Fruit fly (Drosophila melanogaster): ENCODE results near the gene CCAP.

The CCAP gene

DNA sequence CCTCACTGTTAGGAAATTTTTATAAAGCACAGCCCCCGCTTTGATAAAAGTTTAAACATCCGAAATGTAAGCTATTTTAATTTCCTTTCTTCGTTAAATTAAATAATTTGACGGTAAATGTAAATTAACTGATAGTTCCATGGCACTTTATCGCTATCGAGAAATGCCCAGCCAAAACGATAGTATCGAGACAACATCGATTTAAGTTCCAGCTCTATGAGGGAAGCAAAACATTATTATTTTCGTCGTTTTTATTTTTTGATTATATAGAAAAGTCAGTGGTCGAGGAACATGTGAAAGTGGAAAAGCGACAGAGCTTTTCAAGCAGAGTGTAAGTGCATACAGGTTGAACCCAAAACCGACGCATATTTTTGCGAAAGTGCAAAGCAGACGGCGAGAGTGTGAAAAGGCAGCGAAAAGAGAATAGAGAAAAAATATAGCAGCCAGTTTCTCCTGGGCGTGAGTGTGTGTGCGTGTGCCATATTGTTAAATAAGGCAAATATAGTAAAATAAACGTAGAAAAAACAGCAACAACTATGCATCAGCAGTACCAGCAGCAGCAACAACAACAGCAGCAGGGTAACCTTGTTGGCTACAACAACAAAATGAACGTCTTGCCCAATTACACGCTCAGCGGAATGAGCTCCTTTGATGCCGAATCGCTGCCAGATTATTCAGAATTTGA, 25.0 kb upstream of the CCAP start, which contains the start of gene CG45049:
TSS of gene CG45049 (plus strand) at position 197 of the 685 bp plus-strand sequence.
- TF ChIP-seq EcR (GFP tag; optimal IDR thresholded peaks at IDR 0.05) (no peak), Ets98B (GFP tag; IDR thresholded peaks at IDR 0.05) (no peak), Pif1A (GFP tag; optimal IDR thresholded peaks at IDR 0.05) (no peak), CG32121 (GFP tag; IDR thresholded peaks at IDR 0.05) (no peak), Snoo (tag; optimal IDR thresholded peaks at IDR 0.05) (no peak), CG9948 (tag; optimal IDR thresholded peaks at IDR 0.05) (no peak), CG17806 (tag; optimal IDR thresholded peaks at IDR 0.05) (no peak), fd96Ca (GFP tag; IDR thresholded peaks at IDR 0.05) (no peak)

- peak; percentile 2 for TF ChIP-seq CG15710 (tag; optimal IDR thresholded peaks at IDR 0.05)
- peak; percentile 1 for TF ChIP-seq Snoo (tag; optimal IDR thresholded peaks at IDR 0.05)
- no peak for TF ChIP-seq rn (GFP tag; IDR thresholded peaks at IDR 0.05)
- TF ChIP-seq CG4496 (GFP tag; IDR thresholded peaks at IDR 0.05): 0 out of 3 replicates have a peak, but pooled peaks have one; percentile 29
- TF ChIP-seq CG14655 (GFP tag; optimal IDR thresholded peaks at IDR 0.05): peak; percentile 41
- peak; percentile 25 for TF ChIP-seq CG8159 (tag; optimal IDR thresholded peaks at IDR 0.05)
These were observed 24.3 kb upstream of the CCAP start, which contains the start of gene RNF220 for dm6 chr3R:22726031-22726770. Gene RNF220, minus strand, starts transcription at chr3R:22726414.

dm6 chr3R:22724149-22724973, 22.5 kb upstream of the CCAP start, which contains the start of gene Irp-1A:
Gene Irp-1A, minus strand, starts transcription at chr3R:22724587.
- TF ChIP-seq CG8159 (tag; optimal IDR thresholded peaks at IDR 0.05) (peak; percentile 77), gl (tag; optimal IDR thresholded peaks at IDR 0.05) (peak; percentile 12), CG10348 (GFP tag; IDR thresholded peaks at IDR 0.05) (no peak), CG12605 (GFP tag; IDR thresholded peaks at IDR 0.05) (peak; percentile 86), EcR (GFP tag; optimal IDR thresholded peaks at IDR 0.05) (peak; percentile 86), CG34367 (tag; optimal IDR thresholded peaks at IDR 0.05) (peak; percentile 51), CG13204 (GFP tag; optimal IDR thresholded peaks at IDR 0.05) (no peak), CG9948 (tag; optimal IDR thresholded peaks at IDR 0.05) (peak; percentile 73), CG8301 (tag; optimal IDR thresholded peaks at IDR 0.05) (peak; percentile 72), CG15710 (tag; optimal IDR thresholded peaks at IDR 0.05) (peak; percentile 67), rn (GFP tag; IDR thresholded peaks at IDR 0.05) (no peak), Pif1A (GFP tag; optimal IDR thresholded peaks at IDR 0.05) (peak; percentile 2), CG14655 (GFP tag; optimal IDR thresholded peaks at IDR 0.05) (peak; percentile 66), Snoo (tag; optimal IDR thresholded peaks at IDR 0.05) (peak; percentile 45), Pif1B (GFP tag; optimal IDR thresholded peaks at IDR 0.05) (peak; percentile 38), CG17806 (tag; optimal IDR thresholded peaks at IDR 0.05) (peak; percentile 72), CG4496 (GFP tag; IDR thresholded peaks at IDR 0.05) (peak; percentile 48; the same call in 2 of the 3 replicates), fd96Ca (GFP tag; IDR thresholded peaks at IDR 0.05) (no peak), Ets98B (GFP tag; IDR thresholded peaks at IDR 0.05) (peak; percentile 71), CG32121 (GFP tag; IDR thresholded peaks at IDR 0.05) (peak; percentile 72; the same call in 1 of the 2 replicates), D1 (tag; optimal IDR thresholded peaks at IDR 0.05) (no peak)

dm6 chr3R:22720808-22721306, 19.0 kb upstream of the CCAP start, which contains the start of gene wge:
Gene wge, minus strand, starts transcription at chr3R:22721150.
- TF ChIP-seq CG10348 (GFP tag; IDR thresholded peaks at IDR 0.05) (no peak), CG32121 (GFP tag; IDR thresholded peaks at IDR 0.05) (peak; percentile 61), Pif1A (GFP tag; optimal IDR thresholded peaks at IDR 0.05) (peak; percentile 83), fd96Ca (GFP tag; IDR thresholded peaks at IDR 0.05) (peak; percentile 57; the same call in 2 of the 3 replicates), EcR (GFP tag; optimal IDR thresholded peaks at IDR 0.05) (peak; percentile 5), CG15710 (tag; optimal IDR thresholded peaks at IDR 0.05) (peak; percentile 81), CG14655 (GFP tag; optimal IDR thresholded peaks at IDR 0.05) (peak; percentile 86), rn (GFP tag; IDR thresholded peaks at IDR 0.05) (peak; percentile 48; the same call in 1 of the 2 replicates), CG4496 (GFP tag; IDR thresholded peaks at IDR 0.05) (peak; percentile 80; the same call in 2 of the 3 replicates), Ets98B (GFP tag; IDR thresholded peaks at IDR 0.05) (peak; percentile 66), CG8301 (tag; optimal IDR thresholded peaks at IDR 0.05) (peak; percentile 72), CG17806 (tag; optimal IDR thresholded peaks at IDR 0.05) (peak; percentile 62), CG8159 (tag; optimal IDR thresholded peaks at IDR 0.05) (peak; percentile 80), Pif1B (GFP tag; optimal IDR thresholded peaks at IDR 0.05) (peak; percentile 66), D1 (tag; optimal IDR thresholded peaks at IDR 0.05) (no peak), gl (tag; optimal IDR thresholded peaks at IDR 0.05) (peak; percentile 84), CG9948 (tag; optimal IDR thresholded peaks at IDR 0.05) (peak; percentile 62), CG12605 (GFP tag; IDR thresholded peaks at IDR 0.05) (peak; percentile 76; the same call in 1 of the 2 replicates), CG13204 (GFP tag; optimal IDR thresholded peaks at IDR 0.05) (peak; percentile 86), Snoo (tag; optimal IDR thresholded peaks at IDR 0.05) (peak; percentile 59), CG34367 (tag; optimal IDR thresholded peaks at IDR 0.05) (peak; percentile 68)

- no peak for TF ChIP-seq CG17806 (tag; optimal IDR thresholded peaks at IDR 0.05)
These were observed 17.7 kb upstream of the CCAP start for dm6 chr3R:22719607-22719949.

Data from whole organism, pupa.